Worm (Caenorhabditis elegans): Measurements from ENCODE around the gene srh-41.
"Not testable (repeated sequence)": the region's sequence is repeated elsewhere in the genome, so short reads cannot be mapped to it uniquely, and the experiment has no call there.

DNA sequence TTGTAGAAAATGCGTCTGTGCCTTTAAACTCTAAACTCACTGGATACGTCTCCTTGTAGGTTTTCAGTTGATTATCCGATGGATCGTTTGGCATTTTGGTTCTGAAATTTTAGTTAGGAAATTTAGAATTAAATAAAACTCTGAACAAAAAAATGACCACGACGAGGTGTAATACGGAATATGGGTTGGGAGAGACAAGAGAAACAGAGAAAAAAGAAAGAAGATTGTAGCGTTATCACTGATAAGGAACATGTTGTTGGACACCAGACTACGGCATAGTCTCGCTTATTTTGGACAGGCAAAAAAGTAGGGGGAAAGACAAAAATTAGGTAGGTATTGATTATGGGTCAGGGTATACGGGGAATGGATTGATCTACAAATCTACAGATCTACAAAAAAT lies 14.8 kb upstream of the srh-41 start, which contains the start of gene ctl-2:
- not testable (repeated sequence) for TF ChIP-seq mdl-1, nhr-28, fkh-2, fos-1, aly-2, nhr-11, pha-4, nhr-25, ceh-82 (tag; optimal IDR thresholded peaks at IDR 0.05)

Measured in whole organism, L3 larva.